Worm (Caenorhabditis elegans) whole organism, L1 larva: ENCODE results near the gene F01G12.18.

Experiments used
- aha-1 ChIP-seq: fragments of 150-350 bp; optimal IDR thresholded peaks from 2 replicates; lab custom pipeline; 2014; ENCODE audit warnings: missing biosample characterization, missing genetic modification characterization
- ceh-82 ChIP-seq, 3 experiments: fragments of 150-350 bp in 1 of 3; sonication (generic microtip) in 2 of 3; optimal IDR thresholded peaks; 2 replicates each; lab custom pipeline; 2014 to 2017; ENCODE audit warnings: missing biosample characterization in 3 of 3, missing genetic modification characterization in 3 of 3
- fos-1 ChIP-seq: fragments of 150-350 bp; optimal IDR thresholded peaks from 2 replicates; lab custom pipeline; 2014; ENCODE audit warnings: missing biosample characterization, missing genetic modification characterization
- hlh-17 ChIP-seq: fragments of 200-800 bp; sonication (Bioruptor generic); optimal IDR thresholded peaks from 2 replicates; lab custom pipeline; 2018; ENCODE audit warnings: missing genetic modification characterization, mild to moderate bottlenecking, missing compliant biosample characterization, moderate library complexity, borderline replicate concordance
- irx-1 ChIP-seq: sonication (generic microtip); optimal IDR thresholded peaks from 2 replicates; lab custom pipeline; 2016; ENCODE audit warnings: missing genetic modification characterization, missing compliant biosample characterization
- pag-3 ChIP-seq: sonication (generic microtip); optimal IDR thresholded peaks from 2 replicates; lab custom pipeline; 2017; ENCODE audit warnings: missing genetic modification characterization, mild to moderate bottlenecking, missing compliant biosample characterization, antibody characterized with exemption, borderline replicate concordance; ENCODE audit not compliant: insufficient read depth
- snpc-4 ChIP-seq: fragments of 150-350 bp; optimal IDR thresholded peaks from 2 replicates; lab custom pipeline; 2014; ENCODE audit warnings: missing biosample characterization, missing genetic modification characterization

DNA sequence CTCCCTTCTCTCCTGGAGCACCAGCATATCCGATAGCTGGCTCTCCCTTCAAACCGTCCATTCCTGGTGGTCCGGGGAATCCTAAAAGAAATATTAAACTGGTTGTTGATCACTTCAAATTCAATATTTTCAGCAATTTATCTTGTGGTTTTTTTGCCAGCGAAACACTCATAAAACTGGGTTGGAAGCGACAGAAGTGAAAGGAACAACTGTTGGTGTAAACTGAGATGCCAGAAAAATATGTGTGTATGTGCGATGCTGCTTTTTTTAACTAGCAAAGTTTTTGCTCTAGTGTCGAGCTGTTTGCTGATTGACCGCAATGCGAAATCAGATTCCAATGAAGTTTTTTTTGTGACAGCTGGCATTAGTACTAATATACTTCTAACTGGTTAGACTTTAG, 11.1 kb downstream of the F01G12.18 start:
- TF ChIP-seq pag-3 (tag; lab: Kevin White, UChicago) (peak; percentile 56), ceh-82 (tag; optimal IDR thresholded peaks at IDR 0.05; lab: Kevin White, UChicago) (no peak), hlh-17 (GFP tag; lab: Kevin White, UChicago) (no peak), fos-1 (tag; lab: Kevin White, UChicago) (no peak), snpc-4 (tag; lab: Kevin White, UChicago) (no peak), irx-1 (tag; lab: Kevin White, UChicago) (no peak), aha-1 (tag; lab: Kevin White, UChicago) (no peak)
